Fruit fly (Drosophila melanogaster) whole organism: ENCODE measurements around the gene CG13005.

Experiments
- CG8478 ChIP-seq: fragments of >200 bp; optimal IDR thresholded peaks from 2 replicates; lab custom pipeline; 2018; ENCODE audit warnings: inconsistent platforms
- Dll ChIP-seq: fragments of >200 bp; optimal IDR thresholded peaks from 2 replicates; lab custom pipeline; 2017
- EcR ChIP-seq, 2 experiments: fragments of >200 bp; optimal IDR thresholded peaks; 2 replicates each; lab custom pipeline; 2017; ENCODE audit warnings: missing biosample characterization in 2 of 2, missing genetic modification characterization in 2 of 2, missing genetic modification reagents in 2 of 2
- pan ChIP-seq: fragments of >200 bp; optimal IDR thresholded peaks from 2 replicates; lab custom pipeline; 2017
- psq ChIP-seq: fragments of >200 bp; optimal IDR thresholded peaks from 2 replicates; lab custom pipeline; 2017
- usp ChIP-seq: fragments of >200 bp; optimal IDR thresholded peaks from 2 replicates; lab custom pipeline; 2017; ENCODE audit warnings: missing biosample characterization, missing genetic modification characterization, mixed read lengths

- TF ChIP-seq CG8478 (lab: Kevin White, UChicago) (no peak), pan (lab: Kevin White, UChicago) (no peak), EcR (GFP tag; optimal IDR thresholded peaks at IDR 0.05; lab: Kevin White, UChicago) (no peak), psq (lab: Kevin White, UChicago) (no peak), usp (no peak), Dll (lab: Kevin White, UChicago) (no peak)
These were observed 32.8 kb downstream of the CG13005 start for dm6 chrX:16836091-16836799.
